Fruit fly (Drosophila melanogaster): ENCODE results near the gene CG34129.

DNA sequence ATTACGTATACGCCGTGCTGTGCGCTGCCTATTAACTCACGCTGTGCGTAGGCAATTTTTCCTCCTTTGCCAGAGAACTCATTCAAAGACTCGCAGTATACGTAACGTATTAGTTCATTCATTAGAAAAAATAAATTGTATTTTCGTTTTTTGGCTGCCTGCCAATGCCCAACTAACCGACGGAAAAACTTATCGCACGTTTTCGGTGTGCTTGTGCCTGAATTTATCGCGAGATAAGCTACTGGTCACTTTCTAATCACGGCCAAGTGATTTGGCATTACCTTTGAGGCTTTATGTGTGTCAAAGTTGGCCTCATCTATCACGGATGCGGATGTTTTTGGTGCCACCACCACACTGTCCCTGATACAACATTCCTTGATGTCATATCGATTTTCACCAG lies 21.9 kb upstream of the CG34129 start:
- no peak for TF ChIP-seq ac (GFP tag; optimal IDR thresholded peaks at IDR 0.05)
- TF ChIP-seq pan (optimal IDR thresholded peaks at IDR 0.05) = no peak
- TF ChIP-seq pan (GFP tag; optimal IDR thresholded peaks at IDR 0.05 in 1 of 2, IDR thresholded peaks at IDR 0.05 in 1 of 2) = no peak
- no peak for TF ChIP-seq bowl (GFP tag; IDR thresholded peaks at IDR 0.05)
- TF ChIP-seq gem (tag; optimal IDR thresholded peaks at IDR 0.05) = no peak
- no peak for TF ChIP-seq CG12744 (GFP tag; optimal IDR thresholded peaks at IDR 0.05)
- no peak for TF ChIP-seq CG7372 (GFP tag; IDR thresholded peaks at IDR 0.05)
- no peak for TF ChIP-seq pum (GFP tag; optimal IDR thresholded peaks at IDR 0.05)
- no peak for TF ChIP-seq CG12155 (GFP tag; optimal IDR thresholded peaks at IDR 0.05)
- no peak for TF ChIP-seq Drgx (GFP tag; IDR thresholded peaks at IDR 0.05)
- TF ChIP-seq NC2α (GFP tag; optimal IDR thresholded peaks at IDR 0.05) = no peak
- no peak for TF ChIP-seq Dip3 (GFP tag; optimal IDR thresholded peaks at IDR 0.05)
- no peak for TF ChIP-seq gcm2 (GFP tag; optimal IDR thresholded peaks at IDR 0.05)
- no peak for TF ChIP-seq Vsx1 (GFP tag; optimal IDR thresholded peaks at IDR 0.05)
- TF ChIP-seq CG11247 (GFP tag; IDR thresholded peaks at IDR 0.05) = no peak

Data from whole organism, embryonic.